Worm (Caenorhabditis elegans): Measurements from ENCODE around the gene T07A9.12.

Gene T07A9.12

ce11 chrIV:410420-410891 is at the start of gene T07A9.12:
Gene T07A9.12 (plus strand): TSS chrIV:410867.
- TF ChIP-seq ahr-1 (tag; optimal IDR thresholded peaks at IDR 0.05) (peak; percentile 54), fkh-10 (GFP tag; optimal IDR thresholded peaks at IDR 0.05) (no peak), fkh-6 (tag; optimal IDR thresholded peaks at IDR 0.05) (peak; percentile 58), ceh-30 (tag; optimal IDR thresholded peaks at IDR 0.05) (no peak), sox-4 (tag; optimal IDR thresholded peaks at IDR 0.05) (no peak), ref-2 (tag; optimal IDR thresholded peaks at IDR 0.05) (peak; percentile 90), ceh-18 (tag; optimal IDR thresholded peaks at IDR 0.05) (peak; percentile 50), npax-4 (tag; optimal IDR thresholded peaks at IDR 0.05) (no peak), unc-86 (tag; optimal IDR thresholded peaks at IDR 0.05) (peak; percentile 56), lim-6 (tag; optimal IDR thresholded peaks at IDR 0.05) (peak; percentile 77), zip-5 (tag; optimal IDR thresholded peaks at IDR 0.05) (peak; percentile 93), eyg-1 (tag; optimal IDR thresholded peaks at IDR 0.05) (no peak), C08G9.2 (tag; optimal IDR thresholded peaks at IDR 0.05) (peak; percentile 89), F13H6.1 (tag; optimal IDR thresholded peaks at IDR 0.05) (peak; percentile 87), ceh-24 (tag; optimal IDR thresholded peaks at IDR 0.05) (no peak), lin-11 (tag; optimal IDR thresholded peaks at IDR 0.05) (no peak), hlh-30 (tag; optimal IDR thresholded peaks at IDR 0.05; ENCODE audit: insufficient read depth) (no peak), dve-1 (tag; optimal IDR thresholded peaks at IDR 0.05) (no peak), ceh-45 (GFP tag; IDR thresholded peaks at IDR 0.05) (no peak), ttx-3 (tag; optimal IDR thresholded peaks at IDR 0.05) (peak; percentile 26), ceh-6 (GFP tag; optimal IDR thresholded peaks at IDR 0.05) (no peak), ama-1 (optimal IDR thresholded peaks at IDR 0.05) (no peak), K09A11.1 (tag; optimal IDR thresholded peaks at IDR 0.05; ENCODE audit: insufficient read depth) (peak; percentile 46), elt-2 (tag; optimal IDR thresholded peaks at IDR 0.05) (peak; percentile 84), dmd-4 (tag; optimal IDR thresholded peaks at IDR 0.05; ENCODE audit: borderline replicate concordance) (peak; percentile 34), C38D4.7 (GFP tag; optimal IDR thresholded peaks at IDR 0.05) (no peak), pqm-1 (tag; optimal IDR thresholded peaks at IDR 0.05) (peak; percentile 78), ceh-19 (GFP tag; optimal IDR thresholded peaks at IDR 0.05) (peak; percentile 26), nhr-11 (tag; optimal IDR thresholded peaks at IDR 0.05) (no peak), che-1 (tag; optimal IDR thresholded peaks at IDR 0.05) (no peak), ceh-48 (tag; optimal IDR thresholded peaks at IDR 0.05) (no peak), nfya-1 (tag; optimal IDR thresholded peaks at IDR 0.05) (peak; percentile 70), ztf-16 (tag; optimal IDR thresholded peaks at IDR 0.05) (peak; percentile 37), hlh-8 (tag; optimal IDR thresholded peaks at IDR 0.05) (peak; percentile 80), rnt-1 (tag; optimal IDR thresholded peaks at IDR 0.05) (peak; percentile 80), hlh-6 (tag; optimal IDR thresholded peaks at IDR 0.05) (peak; percentile 3), pha-2 (tag; optimal IDR thresholded peaks at IDR 0.05) (peak; percentile 58), ceh-34 (tag; optimal IDR thresholded peaks at IDR 0.05) (peak; percentile 61), ets-4 (tag; optimal IDR thresholded peaks at IDR 0.05) (peak; percentile 70), pha-4 (tag; optimal IDR thresholded peaks at IDR 0.05) (no peak), sox-2 (GFP tag; IDR thresholded peaks at IDR 0.05) (no peak), syd-9 (tag; optimal IDR thresholded peaks at IDR 0.05) (peak; percentile 32), madf-2 (tag; optimal IDR thresholded peaks at IDR 0.05) (peak; percentile 57), pag-3 (tag; optimal IDR thresholded peaks at IDR 0.05; ENCODE audit: borderline replicate concordance) (peak; percentile 62), pat-9 (tag; optimal IDR thresholded peaks at IDR 0.05) (no peak), ceh-9 (tag; optimal IDR thresholded peaks at IDR 0.05) (no peak), pax-1 (tag; optimal IDR thresholded peaks at IDR 0.05) (peak; percentile 56), Y22D7AL.16 (tag; optimal IDR thresholded peaks at IDR 0.05) (no peak), elt-4 (tag; optimal IDR thresholded peaks at IDR 0.05) (no peak), ceh-14 (tag; optimal IDR thresholded peaks at IDR 0.05) (peak; percentile 65), unc-3 (GFP tag; conservative IDR thresholded peaks at IDR 0.05) (no peak), unc-3 (tag; optimal IDR thresholded peaks at IDR 0.05) (peak; percentile 51), mec-3 (tag; optimal IDR thresholded peaks at IDR 0.05; ENCODE audit: borderline replicate concordance) (no peak)
